Worm (Caenorhabditis elegans): Measurements from ENCODE around the gene K01D12.20.

DNA sequence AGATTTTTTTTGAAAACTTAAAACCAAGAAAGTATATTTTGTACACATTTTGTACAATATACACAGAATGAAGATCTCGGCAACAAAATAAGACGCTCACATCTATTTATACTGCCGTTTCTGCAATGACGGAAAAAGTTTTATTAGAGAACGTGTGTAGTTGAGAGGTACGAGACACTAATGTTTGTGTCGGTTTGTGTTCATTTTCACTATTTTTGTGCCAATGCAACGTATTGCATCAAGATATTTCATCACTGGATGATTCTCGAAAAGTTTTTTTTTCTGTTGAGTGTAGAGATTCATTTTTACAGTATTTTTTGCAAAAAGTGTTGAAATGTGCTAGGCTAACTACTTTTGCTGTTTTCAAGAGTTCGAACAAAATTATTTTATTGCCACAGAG lies 8.4 kb upstream of the K01D12.20 start:
- no peak for TF ChIP-seq nhr-25 (tag; optimal IDR thresholded peaks at IDR 0.05; ENCODE audit: borderline replicate concordance, insufficient read depth)
- no peak for TF ChIP-seq R02D3.7 (tag; optimal IDR thresholded peaks at IDR 0.05)
- no peak for TF ChIP-seq php-3 (GFP tag; IDR thresholded peaks at IDR 0.05)
- TF ChIP-seq nhr-10 (tag; optimal IDR thresholded peaks at IDR 0.05) = no peak
- no peak for TF ChIP-seq mdl-1 (tag; optimal IDR thresholded peaks at IDR 0.05)
- TF ChIP-seq nhr-42 (GFP tag; IDR thresholded peaks at IDR 0.05) = no peak
- no peak for TF ChIP-seq unc-62 (GFP tag; optimal IDR thresholded peaks at IDR 0.05 in 1 of 2)
- TF ChIP-seq unc-62 (tag; optimal IDR thresholded peaks at IDR 0.05) = no peak
- no peak for TF ChIP-seq sdz-12 (GFP tag; optimal IDR thresholded peaks at IDR 0.05)
- TF ChIP-seq T26A8.4 (GFP tag; IDR thresholded peaks at IDR 0.05) = no peak
- TF ChIP-seq zag-1 (tag; optimal IDR thresholded peaks at IDR 0.05) = no peak
- TF ChIP-seq zfp-3 (GFP tag; conservative IDR thresholded peaks at IDR 0.05) = no peak
